Worm (Caenorhabditis elegans): ENCODE results near the gene C07B5.2.
A peak's percentile ranks its signal among the peaks of the same experiment; 100 is the strongest.

- TF ChIP-seq daf-12 (tag; optimal IDR thresholded peaks at IDR 0.05) = no peak
- TF ChIP-seq ama-1 (optimal IDR thresholded peaks at IDR 0.05) = no peak
- no peak for TF ChIP-seq mdl-1 (tag; optimal IDR thresholded peaks at IDR 0.05)
- no peak for TF ChIP-seq snpc-4 (tag; optimal IDR thresholded peaks at IDR 0.05)
- TF ChIP-seq nfya-1 (tag; optimal IDR thresholded peaks at IDR 0.05; ENCODE audit: insufficient read depth) = peak; percentile 7
- TF ChIP-seq egl-27 (tag; optimal IDR thresholded peaks at IDR 0.05) = no peak
- no peak for TF ChIP-seq lin-15B (tag; optimal IDR thresholded peaks at IDR 0.05)
- TF ChIP-seq aly-2 (tag; optimal IDR thresholded peaks at IDR 0.05) = no peak
Observed at ce11 chrX:9489578-9489977, 27.4 kb downstream of the C07B5.2 start.
